Worm (Caenorhabditis elegans) whole organism, late embryonic: ENCODE results near the gene srbc-44.

Source experiments
- C38D4.7 ChIP-seq: fragments of 200-800 bp; sonication (Bioruptor generic); optimal IDR thresholded peaks from 2 replicates; lab custom pipeline; 2018; ENCODE audit warnings: mild to moderate bottlenecking, missing genetic modification characterization, moderate library complexity, missing compliant biosample characterization
- ama-1 ChIP-seq: fragments of 150-350 bp; optimal IDR thresholded peaks from 2 replicates; lab custom pipeline; 2014
- ceh-22 ChIP-seq: sonication (generic microtip); optimal IDR thresholded peaks from 2 replicates; lab custom pipeline; 2017; ENCODE audit warnings: missing biosample characterization, missing genetic modification characterization
- elt-2 ChIP-seq: sonication (generic microtip); optimal IDR thresholded peaks from 2 replicates; lab custom pipeline; 2016; ENCODE audit warnings: missing genetic modification reagents, missing genetic modification characterization, missing compliant biosample characterization
- fkh-10 ChIP-seq: fragments of 150-350 bp; optimal IDR thresholded peaks from 2 replicates; lab custom pipeline; 2014; ENCODE audit warnings: missing biosample characterization, missing genetic modification reagents, missing genetic modification characterization
- mec-3 ChIP-seq: sonication (generic microtip); optimal IDR thresholded peaks from 2 replicates; lab custom pipeline; 2016; ENCODE audit warnings: borderline replicate concordance, missing genetic modification characterization, missing compliant biosample characterization
- nhr-11 ChIP-seq: fragments of 150-350 bp; optimal IDR thresholded peaks from 2 replicates; lab custom pipeline; 2014; ENCODE audit warnings: missing biosample characterization, missing genetic modification characterization
- pag-3 ChIP-seq: sonication (generic microtip); optimal IDR thresholded peaks from 2 replicates; lab custom pipeline; 2016; ENCODE audit warnings: missing compliant biosample characterization, missing genetic modification characterization, borderline replicate concordance
- pha-4 ChIP-seq: fragments of 150-350 bp; optimal IDR thresholded peaks from 2 replicates; lab custom pipeline; 2018; ENCODE audit warnings: missing biosample characterization, missing genetic modification reagents, missing genetic modification characterization
- pqm-1 ChIP-seq: sonication (generic microtip); optimal IDR thresholded peaks from 2 replicates; lab custom pipeline; 2016; ENCODE audit warnings: missing genetic modification characterization, missing compliant biosample characterization
- rnt-1 ChIP-seq: sonication (generic microtip); optimal IDR thresholded peaks from 2 replicates; lab custom pipeline; 2016; ENCODE audit warnings: missing genetic modification characterization, missing compliant biosample characterization
- sox-4 ChIP-seq: sonication (generic microtip); optimal IDR thresholded peaks from 2 replicates; lab custom pipeline; 2017; ENCODE audit warnings: mild to moderate bottlenecking, missing genetic modification characterization, inconsistent platforms, missing compliant biosample characterization
- unc-3 ChIP-seq, 2 experiments: fragments of 200-800 bp in 1 of 2; sonication (Bioruptor generic) in 1 of 2; sonication (generic microtip) in 1 of 2; conservative IDR thresholded peaks in 1 of 2; optimal IDR thresholded peaks in 1 of 2; 2 replicates each; pipeline versions ENCODE4 v1.3.6 to Lab custom; 2016 to 2022; ENCODE audit warnings: missing compliant biosample characterization in 2 of 2, missing genetic modification characterization in 2 of 2, missing genetic modification reagents in 1 of 2

DNA sequence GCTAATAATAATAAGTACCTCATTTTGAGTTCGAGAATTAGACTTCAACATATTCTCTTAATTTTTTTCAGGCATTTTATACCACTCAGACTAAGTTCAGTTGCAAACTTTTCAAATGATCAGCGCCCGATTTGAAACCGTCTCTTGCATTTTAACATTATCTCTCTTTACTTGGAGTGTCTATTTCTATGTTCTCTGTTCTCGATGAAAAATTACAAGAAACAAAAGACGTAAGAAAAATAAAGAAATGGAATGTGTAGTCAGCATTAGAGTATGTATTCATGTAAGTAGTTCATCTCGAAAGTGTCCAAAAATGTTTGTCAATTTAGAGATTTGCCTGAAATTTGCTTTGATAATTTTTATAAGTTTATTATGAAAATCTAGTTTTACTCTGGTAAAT is 11.8 kb upstream of the srbc-44 start, which contains the start of gene ugt-3:
- TF ChIP-seq fkh-10 (GFP tag; lab: Kevin White, UChicago): no peak
- no peak for TF ChIP-seq pag-3 (tag; lab: Kevin White, UChicago)
- no peak for TF ChIP-seq C38D4.7 (GFP tag; lab: Kevin White, UChicago)
- TF ChIP-seq elt-2: no peak
- no peak for TF ChIP-seq pqm-1 (tag; lab: Kevin White, UChicago)
- TF ChIP-seq ceh-22 (tag; lab: Kevin White, UChicago): no peak
- no peak for TF ChIP-seq pha-4 (tag; lab: Kevin White, UChicago)
- TF ChIP-seq nhr-11 (tag; lab: Kevin White, UChicago): no peak
- no peak for TF ChIP-seq sox-4 (tag; lab: Kevin White, UChicago)
- no peak for TF ChIP-seq mec-3 (tag; lab: Kevin White, UChicago)
- no peak for TF ChIP-seq unc-3 (GFP tag; conservative IDR thresholded peaks at IDR 0.05; lab: Robert Waterston, UW)
- no peak for TF ChIP-seq unc-3 (tag; optimal IDR thresholded peaks at IDR 0.05; lab: Kevin White, UChicago)
- no peak for TF ChIP-seq ama-1
- no peak for TF ChIP-seq rnt-1 (tag; lab: Kevin White, UChicago)
